Fruit fly (Drosophila melanogaster) S2 (cell line): ENCODE measurements around the gene Eato.

ENCODE experiments used
- CG8478 ChIP-seq: fragments of >200 bp; optimal IDR thresholded peaks from 2 replicates; lab custom pipeline; 2018
- CTCF ChIP-seq, 2 experiments: fragments of >200 bp; optimal IDR thresholded peaks; 2 replicates each; lab custom pipeline; 2018

DNA sequence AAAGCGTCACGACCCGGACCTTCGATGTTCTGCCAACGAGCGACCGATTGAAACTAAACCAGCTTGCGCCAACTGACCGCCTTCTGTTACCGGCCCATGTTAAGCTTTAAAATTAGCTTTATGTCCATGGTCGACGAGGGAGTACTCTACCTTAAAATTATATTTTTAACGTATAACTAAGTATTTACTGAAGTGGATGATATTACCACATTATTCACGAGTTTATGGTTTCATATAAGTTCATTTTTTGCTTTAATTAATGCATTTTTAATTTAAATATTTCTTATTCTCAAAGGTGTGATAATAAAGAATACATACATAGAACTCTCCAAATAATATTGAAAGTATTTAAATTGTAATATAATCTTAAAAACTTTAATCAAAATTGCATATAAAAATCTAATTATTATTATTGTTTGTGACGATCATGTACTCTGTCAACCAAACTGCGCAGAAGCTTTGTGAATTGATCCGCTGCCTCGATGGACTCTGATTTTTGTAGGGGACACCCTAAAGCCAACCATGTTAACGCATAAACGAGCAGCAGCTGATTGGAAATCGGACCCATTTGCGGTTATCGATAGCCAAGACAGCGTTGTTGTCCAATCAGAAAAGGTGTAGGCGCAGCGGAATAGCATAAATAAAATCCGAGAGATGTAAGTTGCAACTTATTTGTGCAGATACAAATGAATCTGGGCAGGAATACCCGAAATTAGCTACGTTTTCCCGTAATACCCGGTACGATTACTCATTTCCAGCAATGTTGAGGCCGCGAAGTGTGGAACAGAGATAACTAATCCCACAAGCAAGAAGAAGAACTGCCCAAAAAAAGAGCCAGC is 3.6 kb upstream of the Eato start, which contains the start of the genes CG9008 and p38b:
- TF ChIP-seq CTCF (optimal IDR thresholded peaks at IDR 0.05; lab: Kevin White, UChicago) (peak in 1 of 2 experiments; percentile 15), CG8478 (lab: Kevin White, UChicago) (no peak)
